Worm (Caenorhabditis elegans): ENCODE results near the gene rif-1.1.

The rif-1.1 gene

DNA sequence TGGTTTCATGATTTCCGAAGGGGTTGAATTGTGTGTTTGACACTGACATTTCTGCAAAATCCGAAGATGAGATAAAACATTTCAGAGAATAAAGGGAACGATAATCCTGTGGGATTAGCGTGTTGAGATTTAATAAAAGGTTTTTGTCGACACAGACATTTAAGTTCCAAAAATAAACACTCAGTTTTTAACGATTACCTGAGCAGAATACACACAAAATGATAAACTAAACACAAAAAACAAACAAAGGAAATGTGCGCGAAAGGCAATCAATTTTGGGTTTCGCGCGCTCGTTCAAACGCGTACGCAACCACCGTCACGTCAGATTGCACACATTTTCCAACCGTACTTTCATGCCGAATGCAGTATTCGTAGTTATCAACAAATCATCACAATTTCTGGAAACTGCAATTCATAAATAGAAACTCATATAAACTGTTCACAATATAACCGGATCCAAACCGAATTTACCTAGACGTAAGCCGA lies at the start of gene rif-1.1:
TSS of gene rif-1.1 (minus strand) at position 51 of the 486 bp plus-strand sequence.
- no peak for TF ChIP-seq tbx-7 (tag; optimal IDR thresholded peaks at IDR 0.05)
- TF ChIP-seq tbx-2 (tag; optimal IDR thresholded peaks at IDR 0.05), result peak; percentile 2
- TF ChIP-seq dve-1 (tag; optimal IDR thresholded peaks at IDR 0.05), result peak; percentile 29
- TF ChIP-seq unc-3 (GFP tag; conservative IDR thresholded peaks at IDR 0.05), result no peak
- no peak for TF ChIP-seq unc-3 (tag; optimal IDR thresholded peaks at IDR 0.05)

DNA sequence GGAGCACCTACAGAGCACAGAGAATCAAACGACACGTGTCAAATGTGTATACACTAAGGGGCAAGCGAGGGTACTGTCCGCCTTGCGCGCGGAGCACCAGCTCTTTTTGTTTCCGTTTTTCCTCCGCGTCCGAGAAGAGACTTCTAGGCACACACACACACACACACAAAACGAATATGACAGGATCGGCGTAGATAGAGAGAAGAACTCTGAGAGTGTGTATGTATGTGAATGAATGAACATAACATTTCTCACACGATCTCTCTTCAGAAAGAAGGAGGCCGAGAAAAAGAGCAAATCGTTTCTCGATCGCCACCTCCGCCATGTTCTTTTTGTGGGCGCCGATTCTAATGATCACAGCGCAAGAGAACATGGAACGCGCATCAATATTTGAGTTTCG lies 29.6 kb upstream of the rif-1.1 start, which contains the start of gene nas-6:
TSS of gene nas-6 (minus strand) at position 101 of the 400 bp plus-strand sequence.
- TF ChIP-seq unc-55 (GFP tag; optimal IDR thresholded peaks at IDR 0.05), result no peak
- TF ChIP-seq hlh-13 (GFP tag; optimal IDR thresholded peaks at IDR 0.05), result no peak
- TF ChIP-seq elt-4 (tag; optimal IDR thresholded peaks at IDR 0.05), result no peak
- no peak for TF ChIP-seq ceh-14 (tag; optimal IDR thresholded peaks at IDR 0.05)
- TF ChIP-seq ztf-16 (tag; optimal IDR thresholded peaks at IDR 0.05), result no peak
- no peak for TF ChIP-seq ceh-30 (tag; optimal IDR thresholded peaks at IDR 0.05)
- no peak for TF ChIP-seq ceh-18 (tag; optimal IDR thresholded peaks at IDR 0.05)
- TF ChIP-seq pat-9 (tag; optimal IDR thresholded peaks at IDR 0.05), result no peak
- no peak for TF ChIP-seq ceh-9 (tag; optimal IDR thresholded peaks at IDR 0.05)
- no peak for TF ChIP-seq zip-5 (tag; optimal IDR thresholded peaks at IDR 0.05)
- TF ChIP-seq ceh-2 (tag; optimal IDR thresholded peaks at IDR 0.05), result no peak
- TF ChIP-seq ttx-3 (tag; optimal IDR thresholded peaks at IDR 0.05), result no peak
- TF ChIP-seq nfya-1 (tag; optimal IDR thresholded peaks at IDR 0.05), result no peak
- no peak for TF ChIP-seq pax-1 (tag; optimal IDR thresholded peaks at IDR 0.05)
- no peak for TF ChIP-seq elt-2 (tag; optimal IDR thresholded peaks at IDR 0.05)
- no peak for TF ChIP-seq eyg-1 (tag; optimal IDR thresholded peaks at IDR 0.05)

DNA sequence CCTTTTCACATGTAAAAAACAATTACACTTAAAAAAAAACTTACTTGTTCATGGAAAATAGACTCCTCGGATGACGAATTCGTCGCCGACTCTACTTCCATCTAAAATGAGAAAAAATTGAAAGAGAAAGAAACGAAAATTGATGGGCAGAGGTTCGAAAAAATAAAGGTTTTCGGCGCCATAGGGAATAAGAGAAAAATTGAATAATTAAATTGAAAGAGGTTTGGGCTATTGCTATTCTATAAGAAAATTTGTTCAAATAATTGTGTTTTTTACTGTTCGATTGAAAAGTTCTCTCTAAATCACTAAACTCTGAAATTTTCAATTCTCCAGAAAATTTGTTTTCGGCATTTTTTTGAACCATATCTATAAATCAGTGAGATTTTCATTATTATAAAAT lies 22.2 kb upstream of the rif-1.1 start, which contains the start of gene rabr-2:
TSS of gene rabr-2 (minus strand) at position 101 of the 400 bp plus-strand sequence.
- no peak for TF ChIP-seq unc-3 (GFP tag; conservative IDR thresholded peaks at IDR 0.05)
- TF ChIP-seq unc-3 (tag; optimal IDR thresholded peaks at IDR 0.05), result no peak
- no peak for TF ChIP-seq ceh-6 (GFP tag; optimal IDR thresholded peaks at IDR 0.05)
- TF ChIP-seq hlh-15 (tag; optimal IDR thresholded peaks at IDR 0.05), result no peak
- no peak for TF ChIP-seq pha-2 (tag; optimal IDR thresholded peaks at IDR 0.05)
- no peak for TF ChIP-seq lin-11 (tag; optimal IDR thresholded peaks at IDR 0.05)
- TF ChIP-seq sox-4 (tag; optimal IDR thresholded peaks at IDR 0.05), result no peak
- no peak for TF ChIP-seq pha-4 (tag; optimal IDR thresholded peaks at IDR 0.05)
- no peak for TF ChIP-seq C38D4.7 (GFP tag; optimal IDR thresholded peaks at IDR 0.05)
- no peak for TF ChIP-seq lim-6 (tag; optimal IDR thresholded peaks at IDR 0.05)
- TF ChIP-seq hlh-30 (tag; optimal IDR thresholded peaks at IDR 0.05; ENCODE audit: insufficient read depth), result no peak
- no peak for TF ChIP-seq syd-9 (tag; optimal IDR thresholded peaks at IDR 0.05)

DNA sequence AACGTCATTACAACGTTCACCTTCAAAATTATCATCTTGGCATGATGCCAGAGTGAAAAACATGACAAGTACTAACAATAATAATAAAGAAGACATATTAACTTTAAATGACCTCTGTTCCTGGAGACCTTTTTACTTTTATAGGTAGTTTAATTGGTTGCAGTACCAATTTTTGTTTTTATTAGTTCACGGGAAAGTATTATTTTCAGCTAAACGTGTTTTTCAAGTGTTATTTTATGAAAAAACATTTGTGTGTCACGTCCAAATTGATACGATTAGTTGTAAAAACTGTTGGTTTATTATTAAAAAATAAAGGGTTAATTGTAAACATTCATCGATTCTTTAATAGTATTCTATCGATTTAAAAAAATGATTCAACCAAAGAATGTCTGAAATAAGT lies 14.7 kb upstream of the rif-1.1 start, which contains the start of gene grl-24:
TSS of gene grl-24 (minus strand) at position 101 of the 400 bp plus-strand sequence.
- TF ChIP-seq C38D4.7 (GFP tag; optimal IDR thresholded peaks at IDR 0.05) (no peak), pqm-1 (tag; optimal IDR thresholded peaks at IDR 0.05) (no peak), pag-3 (tag; optimal IDR thresholded peaks at IDR 0.05; ENCODE audit: borderline replicate concordance) (no peak), lim-6 (tag; optimal IDR thresholded peaks at IDR 0.05) (no peak), hlh-6 (tag; optimal IDR thresholded peaks at IDR 0.05) (no peak), hlh-15 (tag; optimal IDR thresholded peaks at IDR 0.05) (no peak), K09A11.1 (tag; optimal IDR thresholded peaks at IDR 0.05; ENCODE audit: insufficient read depth) (no peak), ceh-9 (tag; optimal IDR thresholded peaks at IDR 0.05) (no peak), pat-9 (tag; optimal IDR thresholded peaks at IDR 0.05) (no peak), sox-2 (GFP tag; IDR thresholded peaks at IDR 0.05) (no peak), ceh-30 (tag; optimal IDR thresholded peaks at IDR 0.05) (no peak), K02D7.2 (tag; optimal IDR thresholded peaks at IDR 0.05) (no peak), tbx-2 (tag; optimal IDR thresholded peaks at IDR 0.05) (no peak), unc-3 (GFP tag; conservative IDR thresholded peaks at IDR 0.05) (no peak), unc-3 (tag; optimal IDR thresholded peaks at IDR 0.05) (no peak), tbx-7 (tag; optimal IDR thresholded peaks at IDR 0.05) (no peak), hlh-13 (GFP tag; optimal IDR thresholded peaks at IDR 0.05) (no peak), ref-2 (tag; optimal IDR thresholded peaks at IDR 0.05) (no peak), ceh-45 (GFP tag; IDR thresholded peaks at IDR 0.05) (no peak), pros-1 (tag; optimal IDR thresholded peaks at IDR 0.05) (no peak)
